Fruit fly (Drosophila melanogaster) whole organism, embryonic: Measurements from ENCODE around the gene Csk.

Source experiments
- CG12769 ChIP-seq: fragments of 200-800 bp; sonication (Bioruptor generic); optimal IDR thresholded peaks from 2 replicates; lab custom pipeline; 2019; ENCODE audit warnings: missing biosample characterization, mild to moderate bottlenecking, missing genetic modification characterization, moderate library complexity
- CG16779 ChIP-seq: fragments of 200-800 bp; sonication (Bioruptor generic); IDR thresholded peaks from 2 replicates; pipeline ENCODE4 v1.3.6; 2022; ENCODE audit warnings: missing biosample characterization, missing genetic modification characterization
- CG4854 ChIP-seq: fragments of 200-800 bp; sonication (Bioruptor generic); optimal IDR thresholded peaks from 2 replicates; lab custom pipeline; 2016; ENCODE audit warnings: missing biosample characterization, missing genetic modification characterization, inconsistent platforms
- CG6791 ChIP-seq: fragments of 200-800 bp; sonication (Bioruptor generic); IDR thresholded peaks from 3 replicates; pipeline ENCODE4 v1.3.6; 2022; ENCODE audit warnings: missing biosample characterization, missing genetic modification characterization; ENCODE audit not compliant: partially characterized antibody
- bcd ChIP-seq: fragments of 200-800 bp; sonication (Bioruptor generic); optimal IDR thresholded peaks from 2 replicates; lab custom pipeline; 2017; ENCODE audit warnings: missing biosample characterization, mild to moderate bottlenecking, missing genetic modification characterization
- dati ChIP-seq: fragments of 200-800 bp; sonication (Bioruptor generic); IDR thresholded peaks from 2 replicates; pipeline ENCODE4 v1.3.6; 2022; ENCODE audit warnings: missing biosample characterization, missing genetic modification characterization
- emc ChIP-seq: fragments of 200-800 bp; sonication (Bioruptor generic); optimal IDR thresholded peaks from 2 replicates; lab custom pipeline; 2016; ENCODE audit warnings: missing biosample characterization, missing genetic modification characterization
- nerfin-2 ChIP-seq: fragments of 200-800 bp; sonication (Bioruptor generic); IDR thresholded peaks from 2 replicates; pipeline ENCODE4 v1.3.6; 2022; ENCODE audit warnings: missing biosample characterization, missing genetic modification characterization; ENCODE audit not compliant: partially characterized antibody
- org-1 ChIP-seq: fragments of 200-800 bp; sonication (Bioruptor generic); optimal IDR thresholded peaks from 2 replicates; lab custom pipeline; 2017; ENCODE audit warnings: missing biosample characterization, missing genetic modification characterization
- schlank ChIP-seq: fragments of 200-800 bp; sonication (Bioruptor generic); optimal IDR thresholded peaks from 2 replicates; lab custom pipeline; 2018; ENCODE audit warnings: missing biosample characterization, mild to moderate bottlenecking, missing genetic modification characterization
- slbo ChIP-seq: fragments of 200-800 bp; sonication (Bioruptor generic); IDR thresholded peaks from 2 replicates; pipeline ENCODE4 v1.3.6; 2022; ENCODE audit warnings: missing biosample characterization, missing genetic modification characterization
- ttk ChIP-seq: fragments of 200-800 bp; sonication (Bioruptor generic); IDR thresholded peaks from 2 replicates; pipeline ENCODE4 v2.1.2; 2022; ENCODE audit warnings: missing biosample characterization, missing genetic modification characterization

DNA sequence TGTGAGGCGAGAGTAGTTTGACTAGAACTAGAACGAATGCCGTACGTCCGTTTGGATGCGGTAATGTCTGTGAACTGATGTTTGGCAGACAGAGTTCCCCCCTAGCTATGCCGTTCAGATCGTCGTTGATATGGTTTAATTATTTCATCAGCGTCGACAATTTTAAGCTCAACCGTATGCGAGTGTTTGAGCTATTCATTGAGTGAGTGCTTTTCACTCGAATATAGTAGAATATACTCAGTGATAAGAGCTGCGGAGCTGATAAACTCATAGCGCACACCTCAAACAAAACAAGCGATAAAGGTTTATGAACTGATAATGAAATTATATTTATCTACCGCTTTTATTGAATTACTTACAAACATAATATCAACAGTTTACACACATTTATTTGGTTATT, 37.5 kb upstream of the Csk start, which contains the start of gene CG6834:
- no peak for TF ChIP-seq ttk
- no peak for TF ChIP-seq emc
- no peak for TF ChIP-seq CG6791
- no peak for TF ChIP-seq bcd (GFP tag; lab: Kevin White, UChicago)
- TF ChIP-seq schlank (tag; lab: Kevin White, UChicago) = no peak
- TF ChIP-seq nerfin-2 (GFP tag; lab: Robert Waterston, UW) = no peak
- TF ChIP-seq CG16779 = no peak
- TF ChIP-seq CG4854 (GFP tag; lab: Kevin White, UChicago) = no peak
- no peak for TF ChIP-seq slbo (GFP tag; lab: Robert Waterston, UW)
- no peak for TF ChIP-seq CG12769
- no peak for TF ChIP-seq dati (GFP tag; lab: Robert Waterston, UW)
- TF ChIP-seq org-1 (GFP tag; lab: Kevin White, UChicago) = no peak
